Fruit fly (Drosophila melanogaster) whole organism, prepupa: ENCODE results near the gene Arpc5.

Source experiments
- CG3032 ChIP-seq: fragments of 200-800 bp; optimal IDR thresholded peaks from 2 replicates; lab custom pipeline; 2019; ENCODE audit warnings: missing biosample characterization, mild to moderate bottlenecking, missing genetic modification characterization, moderate library complexity
- CG6276 ChIP-seq: fragments of 200-800 bp; sonication (Bioruptor generic); optimal IDR thresholded peaks from 2 replicates; lab custom pipeline; 2017; ENCODE audit warnings: missing biosample characterization, mild to moderate bottlenecking, missing genetic modification characterization
- CG9139 ChIP-seq: fragments of 200-800 bp; sonication (Bioruptor generic); optimal IDR thresholded peaks from 3 replicates; lab custom pipeline; 2017; ENCODE audit warnings: missing biosample characterization, mild to moderate bottlenecking, missing genetic modification characterization
- Gug ChIP-seq: fragments of 200-800 bp; sonication (Bioruptor generic); IDR thresholded peaks from 2 replicates; pipeline ENCODE4 v1.3.6; 2022; ENCODE audit warnings: missing biosample characterization, missing genetic modification characterization
- Lpt ChIP-seq: fragments of 200-800 bp; sonication (Bioruptor generic); optimal IDR thresholded peaks from 3 replicates; lab custom pipeline; 2016; ENCODE audit warnings: missing biosample characterization, missing genetic modification characterization
- OdsH ChIP-seq: fragments of 200-800 bp; sonication (Bioruptor generic); optimal IDR thresholded peaks from 3 replicates; lab custom pipeline; 2016; ENCODE audit warnings: missing biosample characterization, missing genetic modification characterization
- Sox15 ChIP-seq: fragments of 200-800 bp; sonication (Bioruptor generic); optimal IDR thresholded peaks from 3 replicates; lab custom pipeline; 2016; ENCODE audit warnings: missing biosample characterization, missing genetic modification characterization
- fd85E ChIP-seq: fragments of 200-800 bp; sonication (Bioruptor generic); optimal IDR thresholded peaks from 3 replicates; lab custom pipeline; 2016; ENCODE audit warnings: missing biosample characterization, missing genetic modification characterization
- net ChIP-seq: fragments of 200-800 bp; sonication (Bioruptor generic); optimal IDR thresholded peaks from 3 replicates; lab custom pipeline; 2016; ENCODE audit warnings: missing biosample characterization, missing genetic modification characterization
- ss ChIP-seq, 2 experiments: fragments of 200-800 bp; sonication (Bioruptor generic); optimal IDR thresholded peaks; 2 replicates in 1 of 2; 3 replicates in 1 of 2; lab custom pipeline; 2017 to 2018; ENCODE audit warnings: mild to moderate bottlenecking in 2 of 2, missing biosample characterization in 2 of 2, missing genetic modification characterization in 2 of 2, moderate library complexity in 1 of 2
- vri ChIP-seq: fragments of 200-800 bp; sonication (Bioruptor generic); optimal IDR thresholded peaks from 3 replicates; lab custom pipeline; 2016; ENCODE audit warnings: missing biosample characterization, mild to moderate bottlenecking, missing genetic modification characterization

dm6 chr2L:2585285-2585684, 5.2 kb downstream of the Arpc5 start, which contains the start of gene Drp1:
- TF ChIP-seq OdsH (GFP tag; lab: Kevin White, UChicago) = peak; percentile 6
- peak; percentile 26 for TF ChIP-seq CG3032 (tag; lab: Kevin White, UChicago)
- no peak for TF ChIP-seq Lpt (GFP tag; lab: Kevin White, UChicago)
- no peak for TF ChIP-seq CG9139
- no peak for TF ChIP-seq net
- TF ChIP-seq ss (GFP tag; optimal IDR thresholded peaks at IDR 0.05; lab: Kevin White, UChicago) = no peak
- TF ChIP-seq fd85E = no peak
- TF ChIP-seq CG6276 (GFP tag; lab: Kevin White, UChicago) = no peak
- no peak for TF ChIP-seq Gug (GFP tag; lab: Robert Waterston, UW)
- TF ChIP-seq vri = peak; percentile 8
- no peak for TF ChIP-seq Sox15 (GFP tag; lab: Kevin White, UChicago)
